Worm (Caenorhabditis elegans) whole organism, early embryonic: ENCODE measurements around the gene best-18.

Source experiments
- F13C5.2 ChIP-seq: sonication (generic microtip); optimal IDR thresholded peaks from 2 replicates; lab custom pipeline; 2017; ENCODE audit warnings: mild to moderate bottlenecking, missing genetic modification characterization, inconsistent platforms, missing compliant biosample characterization
- ama-1 ChIP-seq: fragments of 150-350 bp; optimal IDR thresholded peaks from 2 replicates; lab custom pipeline; 2014
- ceh-13 ChIP-seq: fragments of 200-800 bp; sonication (Bioruptor generic); optimal IDR thresholded peaks from 2 replicates; lab custom pipeline; 2018; ENCODE audit warnings: mild to moderate bottlenecking, missing genetic modification characterization, missing compliant biosample characterization
- ceh-36 ChIP-seq: sonication (generic microtip); optimal IDR thresholded peaks from 2 replicates; lab custom pipeline; 2016; ENCODE audit warnings: missing genetic modification characterization, inconsistent platforms, missing compliant biosample characterization
- ets-7 ChIP-seq: sonication (generic microtip); optimal IDR thresholded peaks from 2 replicates; lab custom pipeline; 2016; ENCODE audit warnings: missing genotype, missing genetic modification characterization, missing compliant biosample characterization
- flt-1 ChIP-seq: fragments of 200-800 bp; sonication (Bioruptor generic); IDR thresholded peaks from 2 replicates; pipeline ENCODE4 v1.3.6; 2022; ENCODE audit warnings: missing genetic modification characterization, missing compliant biosample characterization
- hmg-4 ChIP-seq: fragments of 200-800 bp; sonication (Bioruptor generic); optimal IDR thresholded peaks from 2 replicates; lab custom pipeline; 2018; ENCODE audit warnings: mild to moderate bottlenecking, missing genetic modification characterization, missing compliant biosample characterization
- pes-1 ChIP-seq: fragments of 200-800 bp; sonication (Bioruptor generic); IDR thresholded peaks from 2 replicates; pipeline ENCODE4 v1.3.6; 2022; ENCODE audit warnings: missing genetic modification reagents, missing genetic modification characterization, missing compliant biosample characterization
- tbx-37 ChIP-seq: fragments of 200-800 bp; sonication (Bioruptor generic); conservative IDR thresholded peaks from 2 replicates; pipeline ENCODE4 v1.3.6; 2022; ENCODE audit warnings: missing genetic modification reagents, missing genetic modification characterization, missing compliant biosample characterization

DNA sequence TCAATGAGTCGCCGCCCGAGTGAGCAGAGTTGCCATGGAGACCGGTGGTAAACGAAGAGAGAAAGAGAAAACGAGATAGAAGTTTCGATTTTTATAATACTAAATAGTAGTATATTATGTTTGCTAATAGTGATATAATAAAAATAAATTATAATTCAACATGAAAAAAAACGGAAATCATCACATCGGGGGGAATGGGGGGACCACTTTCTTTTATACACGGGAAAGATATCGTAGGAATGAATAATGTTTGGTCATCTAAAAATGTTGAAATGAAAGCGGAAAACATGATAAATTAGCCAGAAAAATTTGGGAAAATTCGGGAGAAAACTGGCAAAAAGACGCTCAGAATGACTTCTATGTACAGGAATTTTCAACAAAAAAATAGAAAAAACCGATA lies 49.5 kb downstream of the best-18 start, which contains the start of gene bbs-5:
- no peak for TF ChIP-seq pes-1 (GFP tag; lab: Robert Waterston, UW)
- no peak for TF ChIP-seq ceh-36 (tag; lab: Kevin White, UChicago)
- no peak for TF ChIP-seq ama-1 (lab: Kevin White, UChicago)
- TF ChIP-seq tbx-37 (GFP tag; lab: Robert Waterston, UW): no peak
- TF ChIP-seq hmg-4 (GFP tag; lab: Kevin White, UChicago): no peak
- TF ChIP-seq flt-1 (GFP tag; lab: Robert Waterston, UW): no peak
- no peak for TF ChIP-seq ceh-13 (GFP tag; lab: Kevin White, UChicago)
- TF ChIP-seq ets-7 (tag; lab: Kevin White, UChicago): no peak
- no peak for TF ChIP-seq F13C5.2 (tag; lab: Kevin White, UChicago)
